Fruit fly (Drosophila melanogaster) whole organism, embryonic: Measurements from ENCODE around the gene PolD2.

ENCODE experiments used
- Adf1 ChIP-seq: fragments of 200-800 bp; sonication (Bioruptor generic); IDR thresholded peaks from 2 replicates; pipeline ENCODE4 v1.3.6; 2022; ENCODE audit warnings: missing biosample characterization, missing genetic modification characterization
- Atf6 ChIP-seq: fragments of 200-800 bp; sonication (Bioruptor generic); IDR thresholded peaks from 2 replicates; pipeline ENCODE4 v1.3.6; 2022; ENCODE audit warnings: missing biosample characterization, missing genetic modification characterization
- BEAF-32 ChIP-seq: fragments of 200-800 bp; sonication (Bioruptor generic); optimal IDR thresholded peaks from 3 replicates; lab custom pipeline; 2017; ENCODE audit warnings: missing biosample characterization, missing genetic modification characterization, mild to moderate bottlenecking, moderate library complexity, missing genetic modification reagents
- C15 ChIP-seq: fragments of 200-800 bp; sonication (Bioruptor generic); IDR thresholded peaks from 3 replicates; pipeline ENCODE4 v1.3.6; 2022; ENCODE audit warnings: missing biosample characterization, missing genetic modification characterization
- CG11504 ChIP-seq: fragments of 200-800 bp; sonication (Bioruptor generic); optimal IDR thresholded peaks from 3 replicates; lab custom pipeline; 2019; ENCODE audit warnings: missing biosample characterization, mild to moderate bottlenecking, missing genetic modification characterization, moderate library complexity
- CG12659 ChIP-seq: fragments of 200-800 bp; sonication (Bioruptor generic); optimal IDR thresholded peaks from 3 replicates; lab custom pipeline; 2017; ENCODE audit warnings: mild to moderate bottlenecking, missing biosample characterization, missing genetic modification reagents, missing genetic modification characterization
- CG13424 ChIP-seq: fragments of 200-800 bp; sonication (Bioruptor generic); optimal IDR thresholded peaks from 2 replicates; lab custom pipeline; 2019; ENCODE audit warnings: missing biosample characterization, mild to moderate bottlenecking, missing genetic modification characterization, moderate library complexity
- CG13894 ChIP-seq: fragments of 200-800 bp; sonication (Bioruptor generic); optimal IDR thresholded peaks from 3 replicates; lab custom pipeline; 2018; ENCODE audit warnings: missing biosample characterization, mild to moderate bottlenecking, missing genetic modification characterization, moderate library complexity
- CG15479 ChIP-seq: fragments of 200-800 bp; sonication (Bioruptor generic); optimal IDR thresholded peaks from 3 replicates; lab custom pipeline; 2019; ENCODE audit warnings: missing biosample characterization, mild to moderate bottlenecking, missing genetic modification characterization, moderate library complexity
- CG16813 ChIP-seq: fragments of 200-800 bp; sonication (Bioruptor generic); IDR thresholded peaks from 3 replicates; pipeline ENCODE4 v1.3.6; 2022; ENCODE audit warnings: missing biosample characterization, missing genetic modification characterization; ENCODE audit not compliant: partially characterized antibody
- CG17186 ChIP-seq: fragments of 200-800 bp; sonication (Bioruptor generic); optimal IDR thresholded peaks from 3 replicates; lab custom pipeline; 2017; ENCODE audit warnings: missing biosample characterization, missing genetic modification reagents, missing genetic modification characterization
- CG17829 ChIP-seq: fragments of 200-800 bp; optimal IDR thresholded peaks from 2 replicates; lab custom pipeline; 2019; ENCODE audit warnings: missing biosample characterization, mild to moderate bottlenecking, missing genetic modification characterization, moderate library complexity
- CG18619 ChIP-seq: fragments of 200-800 bp; sonication (Bioruptor generic); optimal IDR thresholded peaks from 3 replicates; lab custom pipeline; 2017; ENCODE audit warnings: missing biosample characterization, mild to moderate bottlenecking, missing genetic modification characterization
- CG3065 ChIP-seq: fragments of 200-800 bp; sonication (Bioruptor generic); optimal IDR thresholded peaks from 2 replicates; lab custom pipeline; 2016; ENCODE audit warnings: missing biosample characterization, missing genetic modification characterization
- CG3726 ChIP-seq: fragments of 200-800 bp; sonication (Bioruptor generic); IDR thresholded peaks from 3 replicates; pipeline ENCODE4, ENCODE4 v1.3.6; 2022; ENCODE audit warnings: missing biosample characterization, missing genetic modification characterization
- CG6254 ChIP-seq: fragments of 200-800 bp; sonication (Bioruptor generic); optimal IDR thresholded peaks from 3 replicates; lab custom pipeline; 2017; ENCODE audit warnings: mild to moderate bottlenecking, missing biosample characterization, missing genetic modification reagents, missing genetic modification characterization
- CG6791 ChIP-seq: fragments of 200-800 bp; sonication (Bioruptor generic); IDR thresholded peaks from 3 replicates; pipeline ENCODE4 v1.3.6; 2022; ENCODE audit warnings: missing biosample characterization, missing genetic modification characterization; ENCODE audit not compliant: partially characterized antibody
- CG7556 ChIP-seq: fragments of 200-800 bp; sonication (Bioruptor generic); optimal IDR thresholded peaks from 2 replicates; lab custom pipeline; 2017; ENCODE audit warnings: missing biosample characterization, mild to moderate bottlenecking, missing genetic modification characterization
- CG7963 ChIP-seq: fragments of 200-800 bp; sonication (Bioruptor generic); IDR thresholded peaks from 3 replicates; pipeline ENCODE4 v1.3.6; 2022; ENCODE audit warnings: missing biosample characterization, missing genetic modification characterization; ENCODE audit not compliant: partially characterized antibody
- CG8924 ChIP-seq: fragments of 200-800 bp; optimal IDR thresholded peaks from 3 replicates; lab custom pipeline; 2019; ENCODE audit warnings: missing biosample characterization, mild to moderate bottlenecking, missing genetic modification characterization, moderate library complexity
- CG9797 ChIP-seq: fragments of 200-800 bp; sonication (Bioruptor generic); optimal IDR thresholded peaks from 3 replicates; lab custom pipeline; 2018; ENCODE audit warnings: missing biosample characterization, mild to moderate bottlenecking, missing genetic modification characterization
- CoRest ChIP-seq: fragments of 200-800 bp; sonication (Bioruptor generic); optimal IDR thresholded peaks from 3 replicates; lab custom pipeline; 2018; ENCODE audit warnings: missing biosample characterization, mild to moderate bottlenecking, missing genetic modification characterization, moderate library complexity
- Dek ChIP-seq: fragments of 200-800 bp; sonication (Bioruptor generic); optimal IDR thresholded peaks from 3 replicates; lab custom pipeline; 2019; ENCODE audit warnings: missing biosample characterization, mild to moderate bottlenecking, missing genetic modification characterization, moderate library complexity
- Doc3 ChIP-seq: fragments of 200-800 bp; sonication (Bioruptor generic); IDR thresholded peaks from 3 replicates; pipeline ENCODE4 v1.3.6; 2022; ENCODE audit warnings: missing biosample characterization, missing genetic modification characterization; ENCODE audit not compliant: partially characterized antibody
- Dp ChIP-seq: fragments of 200-800 bp; sonication (Bioruptor generic); optimal IDR thresholded peaks from 2 replicates; lab custom pipeline; 2018; ENCODE audit warnings: missing biosample characterization, mild to moderate bottlenecking, missing genetic modification characterization, moderate library complexity
- Dref ChIP-seq: fragments of 200-800 bp; sonication (Bioruptor generic); IDR thresholded peaks from 2 replicates; pipeline ENCODE4 v1.3.6; 2022; ENCODE audit warnings: missing biosample characterization, missing genetic modification characterization
- HLH3B ChIP-seq: fragments of 200-800 bp; sonication (Bioruptor generic); IDR thresholded peaks from 2 replicates; pipeline ENCODE4 v1.3.6; 2022; ENCODE audit warnings: missing biosample characterization, missing genetic modification characterization
- HLH4C ChIP-seq: fragments of 200-800 bp; sonication (Bioruptor generic); IDR thresholded peaks from 3 replicates; pipeline ENCODE4 v1.3.6; 2022; ENCODE audit warnings: missing biosample characterization, missing genetic modification characterization; ENCODE audit not compliant: partially characterized antibody
- HLHmδ ChIP-seq: fragments of 200-800 bp; sonication (Bioruptor generic); optimal IDR thresholded peaks from 2 replicates; lab custom pipeline; 2018; ENCODE audit warnings: missing biosample characterization, mild to moderate bottlenecking, missing genetic modification characterization, moderate library complexity
- Hr51 ChIP-seq, 2 experiments: fragments of 200-800 bp; sonication (Bioruptor generic); optimal IDR thresholded peaks; 2 replicates in 1 of 2; 3 replicates in 1 of 2; lab custom pipeline; 2016 to 2018; ENCODE audit warnings: missing biosample characterization in 2 of 2, missing genetic modification characterization in 2 of 2, mild to moderate bottlenecking in 1 of 2, moderate library complexity in 1 of 2
- Spps ChIP-seq: fragments of 200-800 bp; sonication (Bioruptor generic); optimal IDR thresholded peaks from 2 replicates; lab custom pipeline; 2018; ENCODE audit warnings: missing biosample characterization, mild to moderate bottlenecking, missing genetic modification characterization
- Ssrp ChIP-seq: fragments of 200-800 bp; sonication (Bioruptor generic); optimal IDR thresholded peaks from 2 replicates; lab custom pipeline; 2018; ENCODE audit warnings: missing biosample characterization, mild to moderate bottlenecking, missing genetic modification characterization, moderate library complexity
- TFAM ChIP-seq: fragments of 200-800 bp; sonication (Bioruptor generic); optimal IDR thresholded peaks from 2 replicates; lab custom pipeline; 2017; ENCODE audit warnings: missing biosample characterization, missing genetic modification characterization, inconsistent platforms
- Xrp1 ChIP-seq: fragments of 200-800 bp; sonication (Bioruptor generic); IDR thresholded peaks from 2 replicates; pipeline ENCODE4 v1.3.6; 2022; ENCODE audit warnings: missing biosample characterization, missing genetic modification characterization
- ab ChIP-seq: fragments of 200-800 bp; sonication (Bioruptor generic); optimal IDR thresholded peaks from 2 replicates; lab custom pipeline; 2016; ENCODE audit warnings: missing biosample characterization, missing genetic modification characterization
- ara ChIP-seq: fragments of 200-800 bp; sonication (Bioruptor generic); IDR thresholded peaks from 2 replicates; pipeline ENCODE4 v1.3.6; 2022; ENCODE audit warnings: missing biosample characterization, missing genetic modification characterization
- ash1 ChIP-seq: fragments of 200-800 bp; sonication (Bioruptor generic); optimal IDR thresholded peaks from 2 replicates; lab custom pipeline; 2018; ENCODE audit warnings: missing biosample characterization, mild to moderate bottlenecking, missing genetic modification characterization
- cad ChIP-seq: fragments of >200 bp; optimal IDR thresholded peaks from 2 replicates; lab custom pipeline; 2017; ENCODE audit warnings: missing biosample characterization, missing genetic modification characterization
- cg ChIP-seq: fragments of 200-800 bp; sonication (Bioruptor generic); optimal IDR thresholded peaks from 3 replicates; lab custom pipeline; 2019; ENCODE audit warnings: missing biosample characterization, mild to moderate bottlenecking, missing genetic modification characterization, moderate library complexity
- croc ChIP-seq: fragments of 200-800 bp; sonication (Bioruptor generic); conservative IDR thresholded peaks from 3 replicates; pipeline ENCODE4 v1.3.6; 2022; ENCODE audit warnings: missing biosample characterization, missing genetic modification characterization
- emc ChIP-seq: fragments of 200-800 bp; sonication (Bioruptor generic); optimal IDR thresholded peaks from 2 replicates; lab custom pipeline; 2016; ENCODE audit warnings: missing biosample characterization, missing genetic modification characterization
- fru ChIP-seq: fragments of >200 bp; optimal IDR thresholded peaks from 2 replicates; lab custom pipeline; 2017
- kay ChIP-seq: fragments of 200-800 bp; sonication (Bioruptor generic); optimal IDR thresholded peaks from 2 replicates; lab custom pipeline; 2016; ENCODE audit warnings: missing biosample characterization, missing genetic modification characterization
- mam ChIP-seq: fragments of 200-800 bp; sonication (Bioruptor generic); optimal IDR thresholded peaks from 3 replicates; lab custom pipeline; 2016; ENCODE audit warnings: missing biosample characterization, missing genetic modification characterization
- pho ChIP-seq: fragments of 200-800 bp; sonication (Bioruptor generic); optimal IDR thresholded peaks from 2 replicates; lab custom pipeline; 2016; ENCODE audit warnings: missing biosample characterization, missing genetic modification characterization
- ro ChIP-seq: fragments of 200-800 bp; sonication (Bioruptor generic); IDR thresholded peaks from 2 replicates; pipeline ENCODE4 v1.3.6; 2022; ENCODE audit warnings: missing biosample characterization, missing genetic modification characterization
- sima ChIP-seq: fragments of 200-800 bp; sonication (Bioruptor generic); optimal IDR thresholded peaks from 2 replicates; lab custom pipeline; 2016; ENCODE audit warnings: missing biosample characterization, missing genetic modification characterization
- slbo ChIP-seq: fragments of 200-800 bp; sonication (Bioruptor generic); IDR thresholded peaks from 2 replicates; pipeline ENCODE4 v1.3.6; 2022; ENCODE audit warnings: missing biosample characterization, missing genetic modification characterization
- sna ChIP-seq: fragments of 200-800 bp; sonication (Bioruptor generic); IDR thresholded peaks from 2 replicates; pipeline ENCODE4 v1.3.6; 2022; ENCODE audit warnings: missing biosample characterization, missing genetic modification characterization; ENCODE audit not compliant: partially characterized antibody
- trem ChIP-seq: fragments of 200-800 bp; optimal IDR thresholded peaks from 3 replicates; lab custom pipeline; 2019; ENCODE audit warnings: missing biosample characterization, mild to moderate bottlenecking, missing genetic modification characterization, moderate library complexity
- zen ChIP-seq: fragments of 200-800 bp; sonication (Bioruptor generic); optimal IDR thresholded peaks from 3 replicates; lab custom pipeline; 2018; ENCODE audit warnings: missing biosample characterization, mild to moderate bottlenecking, missing genetic modification characterization, moderate library complexity

Gene PolD2

DNA sequence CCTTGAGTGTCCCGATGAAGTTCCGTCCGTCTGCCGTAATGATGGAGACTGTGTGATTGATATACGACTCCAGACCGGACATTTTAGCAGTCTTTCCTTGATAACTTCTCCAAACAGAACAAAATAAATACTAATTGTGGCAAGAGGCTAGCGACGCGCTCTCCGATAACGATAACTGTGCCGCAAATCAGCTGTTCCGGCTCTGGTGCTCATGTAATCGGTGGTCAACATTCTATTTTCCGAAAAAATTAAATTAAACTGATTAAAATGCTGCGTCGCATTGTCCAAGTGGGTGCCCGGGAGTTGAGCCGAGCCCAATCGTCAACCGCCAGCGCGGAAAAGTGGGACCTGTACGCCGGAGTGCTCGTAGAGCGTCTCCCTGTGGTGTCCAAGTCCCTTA, 1.8 kb downstream of the PolD2 start, which contains the start of the genes CG2021 and mRpL46 (continued):
- no peak for TF ChIP-seq HLH3B
- TF ChIP-seq HLH4C (GFP tag; lab: Robert Waterston, UW), result peak; percentile 64
- TF ChIP-seq C15 (GFP tag; lab: Robert Waterston, UW), result no peak
- TF ChIP-seq Spps (tag; lab: Kevin White, UChicago), result no peak
- TF ChIP-seq kay (GFP tag; lab: Kevin White, UChicago), result no peak
- TF ChIP-seq CG7963 (GFP tag; lab: Robert Waterston, UW), result peak; percentile 49; the same call in 1 of the 3 replicates
- TF ChIP-seq Doc3, result peak; percentile 43; the same call in 2 of the 3 replicates
- no peak for TF ChIP-seq CG13424 (tag; lab: Kevin White, UChicago)
- no peak for TF ChIP-seq mam (GFP tag; lab: Kevin White, UChicago)
- peak; percentile 5 for TF ChIP-seq trem
- TF ChIP-seq cad (GFP tag; lab: Kevin White, UChicago), result no peak
- TF ChIP-seq CG15479, result no peak
- no peak for TF ChIP-seq CG3065 (GFP tag; lab: Kevin White, UChicago)
- no peak for TF ChIP-seq fru (lab: Kevin White, UChicago)
- no peak for TF ChIP-seq CG8924 (tag; lab: Kevin White, UChicago)
- TF ChIP-seq Ssrp (tag; lab: Kevin White, UChicago), result no peak
- no peak for TF ChIP-seq ro (GFP tag; lab: Robert Waterston, UW)
- no peak for TF ChIP-seq TFAM
- TF ChIP-seq Dref (GFP tag; lab: Robert Waterston, UW), result peak; percentile 62
- TF ChIP-seq pho (GFP tag; lab: Kevin White, UChicago), result no peak
- TF ChIP-seq HLHmδ (GFP tag; lab: Kevin White, UChicago), result no peak
- TF ChIP-seq sna (GFP tag; lab: Robert Waterston, UW), result peak; percentile 48; the same call in 1 of the 2 replicates
- TF ChIP-seq ash1 (GFP tag; lab: Kevin White, UChicago), result no peak
- peak; percentile 50 for TF ChIP-seq CG17186 (GFP tag; lab: Kevin White, UChicago)
- no peak for TF ChIP-seq sima
- TF ChIP-seq CG9797 (GFP tag; lab: Kevin White, UChicago), result no peak
- TF ChIP-seq emc (GFP tag; lab: Kevin White, UChicago), result no peak
- no peak for TF ChIP-seq croc
- no peak for TF ChIP-seq ara (GFP tag; lab: Robert Waterston, UW)
- TF ChIP-seq CG7556 (GFP tag; lab: Kevin White, UChicago), result no peak
- TF ChIP-seq CG18619 (GFP tag; lab: Kevin White, UChicago), result no peak
- TF ChIP-seq zen (tag; lab: Kevin White, UChicago), result no peak
- TF ChIP-seq Xrp1 (GFP tag; lab: Robert Waterston, UW), result no peak
- TF ChIP-seq CG16813, result 0 out of 3 replicates have a peak, but pooled peaks have one; percentile 14
- peak; percentile 8 for TF ChIP-seq BEAF-32 (GFP tag; lab: Kevin White, UChicago)
- TF ChIP-seq Dp (GFP tag; lab: Kevin White, UChicago), result peak; percentile 7
- TF ChIP-seq Adf1 (GFP tag; lab: Robert Waterston, UW), result no peak
- TF ChIP-seq Atf6 (GFP tag; lab: Robert Waterston, UW), result no peak
- TF ChIP-seq ab (GFP tag; lab: Kevin White, UChicago), result no peak
- no peak for TF ChIP-seq slbo (GFP tag; lab: Robert Waterston, UW)
- TF ChIP-seq CG3726 (GFP tag; lab: Robert Waterston, UW), result no peak
- no peak for TF ChIP-seq Hr51 (GFP tag; optimal IDR thresholded peaks at IDR 0.05; lab: Kevin White, UChicago)
- no peak for TF ChIP-seq CG6254 (GFP tag; lab: Kevin White, UChicago)
- TF ChIP-seq Dek, result no peak
- TF ChIP-seq CG11504 (tag; lab: Kevin White, UChicago), result no peak
- TF ChIP-seq CG6791 (GFP tag; lab: Robert Waterston, UW), result peak; percentile 36; the same call in 1 of the 3 replicates
- TF ChIP-seq CoRest (tag; lab: Kevin White, UChicago), result no peak
- no peak for TF ChIP-seq cg
- no peak for TF ChIP-seq CG17829 (tag; lab: Kevin White, UChicago)
- TF ChIP-seq CG13894, result no peak
- no peak for TF ChIP-seq CG12659 (GFP tag; lab: Kevin White, UChicago)
